Fruit fly (Drosophila melanogaster): ENCODE data around the gene RpS6.

Gene RpS6

dm6 chrX:7908239-7909068, 7.3 kb upstream of the RpS6 start, which contains the start of the genes dpr14 and spidey (continued):
- TF ChIP-seq ab (GFP tag; optimal IDR thresholded peaks at IDR 0.05) (peak; percentile 81), Xbp1 (GFP tag; optimal IDR thresholded peaks at IDR 0.05) (peak; percentile 90), CG2120 (GFP tag; optimal IDR thresholded peaks at IDR 0.05) (peak; percentile 96), sens-2 (GFP tag; IDR thresholded peaks at IDR 0.05) (peak; percentile 46; the same call in 1 of the 2 replicates), stwl (tag; optimal IDR thresholded peaks at IDR 0.05) (no peak), Jarid2 (GFP tag; optimal IDR thresholded peaks at IDR 0.05) (peak; percentile 74), CG12299 (tag; optimal IDR thresholded peaks at IDR 0.05) (peak; percentile 88), vvl (GFP tag; IDR thresholded peaks at IDR 0.05) (peak; percentile 93), crp (GFP tag; optimal IDR thresholded peaks at IDR 0.05) (peak in 1 of 2 experiments; percentile 36), CG7928 (GFP tag; optimal IDR thresholded peaks at IDR 0.05) (peak; percentile 55), dmrt11E (tag; optimal IDR thresholded peaks at IDR 0.05) (peak; percentile 73), danr (GFP tag; IDR thresholded peaks at IDR 0.05) (peak; percentile 84), knrl (GFP tag; IDR thresholded peaks at IDR 0.05; ENCODE audit: partially characterized antibody) (no peak), Rx (GFP tag; IDR thresholded peaks at IDR 0.05) (peak; percentile 81), CG32532 (GFP tag; IDR thresholded peaks at IDR 0.05) (peak; percentile 94), Hmx (GFP tag; optimal IDR thresholded peaks at IDR 0.05) (peak; percentile 65), CG8765 (GFP tag; IDR thresholded peaks at IDR 0.05) (peak; percentile 71), otp (GFP tag; IDR thresholded peaks at IDR 0.05) (peak; percentile 48; the same call in 1 of the 3 replicates), gt (GFP tag; IDR thresholded peaks at IDR 0.05) (peak; percentile 49; the same call in 1 of the 2 replicates), Dip3 (GFP tag; optimal IDR thresholded peaks at IDR 0.05) (peak; percentile 88), GATAe (GFP tag; conservative IDR thresholded peaks at IDR 0.05) (peak; percentile 93), CG2889 (GFP tag; IDR thresholded peaks at IDR 0.05) (peak; percentile 85), ftz-f1 (GFP tag; optimal IDR thresholded peaks at IDR 0.05) (peak; percentile 28), CG14667 (GFP tag; IDR thresholded peaks at IDR 0.05) (peak; percentile 86), ci (GFP tag; IDR thresholded peaks at IDR 0.05) (peak; percentile 94), CG11085 (GFP tag; IDR thresholded peaks at IDR 0.05) (peak; percentile 85), al (GFP tag; IDR thresholded peaks at IDR 0.05) (peak; percentile 88), CG6689 (GFP tag; IDR thresholded peaks at IDR 0.05) (peak; percentile 86), unc-4 (GFP tag; IDR thresholded peaks at IDR 0.05; ENCODE audit: partially characterized antibody) (peak; percentile 42), CG15601 (tag; optimal IDR thresholded peaks at IDR 0.05) (peak; percentile 84), CG4707 (GFP tag; optimal IDR thresholded peaks at IDR 0.05) (peak; percentile 62), Rfx (GFP tag; IDR thresholded peaks at IDR 0.05) (peak; percentile 94), vfl (GFP tag; optimal IDR thresholded peaks at IDR 0.05) (peak; percentile 80), Ravus (GFP tag; IDR thresholded peaks at IDR 0.05) (peak; percentile 67), CG15269 (tag; optimal IDR thresholded peaks at IDR 0.05) (peak; percentile 94), cwo (GFP tag; optimal IDR thresholded peaks at IDR 0.05) (peak; percentile 87), ham (GFP tag; IDR thresholded peaks at IDR 0.05) (peak; percentile 78), CG13287 (GFP tag; IDR thresholded peaks at IDR 0.05; ENCODE audit: partially characterized antibody) (0 out of 2 replicates have a peak, but pooled peaks have one; percentile 32), Abd-B (GFP tag; optimal IDR thresholded peaks at IDR 0.05) (peak; percentile 78), D19B (GFP tag; optimal IDR thresholded peaks at IDR 0.05) (peak; percentile 80), nerfin-2 (GFP tag; IDR thresholded peaks at IDR 0.05; ENCODE audit: partially characterized antibody) (0 out of 2 replicates have a peak, but pooled peaks have one; percentile 23), CG9609 (GFP tag; optimal IDR thresholded peaks at IDR 0.05) (peak; percentile 84), Mes4 (GFP tag; optimal IDR thresholded peaks at IDR 0.05) (peak; percentile 79), Tbp (GFP tag; optimal IDR thresholded peaks at IDR 0.05) (no peak), Ets97D (GFP tag; optimal IDR thresholded peaks at IDR 0.05) (peak; percentile 63), nau (GFP tag; optimal IDR thresholded peaks at IDR 0.05) (peak; percentile 87), seq (GFP tag; IDR thresholded peaks at IDR 0.05) (peak; percentile 95), CG11093 (GFP tag; IDR thresholded peaks at IDR 0.05) (peak; percentile 89), Drgx (GFP tag; IDR thresholded peaks at IDR 0.05) (peak; percentile 90)

Measured in whole organism, embryonic.